Fruit fly (Drosophila melanogaster) whole organism, adult: Measurements from ENCODE around the gene CG15822.
A peak's percentile ranks its signal among the peaks of the same experiment; 100 is the strongest.

Experiments used
- CG11617 ChIP-seq: fragments of 200-800 bp; sonication (Bioruptor generic); optimal IDR thresholded peaks from 2 replicates; lab custom pipeline; 2017; ENCODE audit warnings: mild to moderate bottlenecking, missing biosample characterization, missing genetic modification reagents, missing genetic modification characterization
- CG12768 ChIP-seq: fragments of 200-800 bp; sonication (Bioruptor generic); optimal IDR thresholded peaks from 2 replicates; lab custom pipeline; 2017; ENCODE audit warnings: missing biosample characterization, missing genetic modification characterization, mild to moderate bottlenecking, moderate library complexity, missing genetic modification reagents
- CG14711 ChIP-seq: fragments of 200-800 bp; sonication (Bioruptor generic); optimal IDR thresholded peaks from 2 replicates; lab custom pipeline; 2018; ENCODE audit warnings: missing biosample characterization, mild to moderate bottlenecking, missing genetic modification characterization, moderate library complexity
- CG1620 ChIP-seq: fragments of 200-800 bp; sonication (Bioruptor generic); optimal IDR thresholded peaks from 2 replicates; lab custom pipeline; 2016; ENCODE audit warnings: missing biosample characterization, missing genetic modification characterization
- CG33017 ChIP-seq: fragments of 200-800 bp; sonication (Bioruptor generic); optimal IDR thresholded peaks from 2 replicates; lab custom pipeline; 2018; ENCODE audit warnings: missing biosample characterization, mild to moderate bottlenecking, missing genetic modification characterization, moderate library complexity
- CG5204 ChIP-seq: fragments of 200-800 bp; sonication (Bioruptor generic); optimal IDR thresholded peaks from 2 replicates; lab custom pipeline; 2016; ENCODE audit warnings: missing biosample characterization, missing genetic modification characterization
- CG7045 ChIP-seq: fragments of 200-800 bp; sonication (Bioruptor generic); optimal IDR thresholded peaks from 2 replicates; lab custom pipeline; 2017; ENCODE audit warnings: missing biosample characterization, mild to moderate bottlenecking, missing genetic modification characterization
- CG7101 ChIP-seq: fragments of 200-800 bp; sonication (Bioruptor generic); optimal IDR thresholded peaks from 2 replicates; lab custom pipeline; 2018; ENCODE audit warnings: missing biosample characterization, mild to moderate bottlenecking, missing genetic modification characterization, moderate library complexity
- Clk ChIP-seq: fragments of 200-800 bp; sonication (Bioruptor generic); optimal IDR thresholded peaks from 2 replicates; lab custom pipeline; 2017; ENCODE audit warnings: missing biosample characterization, missing genetic modification characterization
- Crg-1 ChIP-seq: fragments of 200-800 bp; sonication (Bioruptor generic); optimal IDR thresholded peaks from 2 replicates; lab custom pipeline; 2016; ENCODE audit warnings: missing biosample characterization, missing genetic modification characterization
- Hr96 ChIP-seq: fragments of 200-800 bp; sonication (Bioruptor generic); optimal IDR thresholded peaks from 2 replicates; lab custom pipeline; 2016; ENCODE audit warnings: missing biosample characterization, missing genetic modification characterization
- Mnt ChIP-seq: fragments of 200-800 bp; sonication (Bioruptor generic); optimal IDR thresholded peaks from 2 replicates; lab custom pipeline; 2016; ENCODE audit warnings: missing biosample characterization, mild to moderate bottlenecking, missing genetic modification characterization
- bab1 ChIP-seq: fragments of 200-800 bp; sonication (Bioruptor generic); optimal IDR thresholded peaks from 3 replicates; lab custom pipeline; 2019; ENCODE audit warnings: missing biosample characterization, mild to moderate bottlenecking, missing genetic modification characterization, moderate library complexity
- cic ChIP-seq: fragments of 200-800 bp; sonication (Bioruptor generic); optimal IDR thresholded peaks from 2 replicates; lab custom pipeline; 2017; ENCODE audit warnings: missing biosample characterization, mild to moderate bottlenecking, missing genetic modification characterization, moderate library complexity
- cnc ChIP-seq, 2 experiments: fragments of >200 bp; optimal IDR thresholded peaks; 2 replicates each; lab custom pipeline; 2017
- kay ChIP-seq: fragments of 200-800 bp; sonication (Bioruptor generic); peaks from one replicate; lab custom pipeline; 2016; ENCODE audit warnings: missing biosample characterization, missing genetic modification characterization, borderline replicate concordance
- ovo ChIP-seq: fragments of 200-800 bp; sonication (Bioruptor generic); optimal IDR thresholded peaks from 2 replicates; lab custom pipeline; 2016; ENCODE audit warnings: missing biosample characterization, missing genetic modification characterization
- pad ChIP-seq: fragments of 200-800 bp; sonication (Bioruptor generic); optimal IDR thresholded peaks from 3 replicates; lab custom pipeline; 2017; ENCODE audit warnings: missing biosample characterization, missing genetic modification characterization, mild to moderate bottlenecking, moderate library complexity, missing genetic modification reagents
- tj ChIP-seq: fragments of 200-800 bp; sonication (Bioruptor generic); optimal IDR thresholded peaks from 3 replicates; lab custom pipeline; 2017; ENCODE audit warnings: missing biosample characterization, mild to moderate bottlenecking, missing genetic modification characterization, moderate library complexity
- toe ChIP-seq: fragments of 200-800 bp; sonication (Bioruptor generic); optimal IDR thresholded peaks from 2 replicates; lab custom pipeline; 2016; ENCODE audit warnings: missing biosample characterization, missing genetic modification characterization

CG15822 gene

dm6 chr3L:2170885-2171526 lies 7.3 kb upstream of the CG15822 start, which contains the start of gene CG5704:
Gene CG5704, minus strand, starts transcription at chr3L:2170971.
- TF ChIP-seq CG14711, result no peak
- no peak for TF ChIP-seq Hr96 (GFP tag; lab: Kevin White, UChicago)
- peak; percentile 77 for TF ChIP-seq kay

dm6 chr3L:2168954-2169353 lies 5.3 kb upstream of the CG15822 start, which contains the start of gene CG15879:
Gene CG15879, minus strand, starts transcription at chr3L:2169108.
- TF ChIP-seq CG11617 (GFP tag; lab: Kevin White, UChicago), result no peak

- TF ChIP-seq cnc (optimal IDR thresholded peaks at IDR 0.05; lab: Kevin White, UChicago) (no peak), Hr96 (GFP tag; lab: Kevin White, UChicago) (no peak), CG7045 (GFP tag; lab: Kevin White, UChicago) (no peak), bab1 (GFP tag; lab: Kevin White, UChicago) (peak; percentile 10)
These were observed 3.1 kb upstream of the CG15822 start for dm6 chr3L:2166776-2167175.

- no peak for TF ChIP-seq CG5204 (GFP tag; lab: Kevin White, UChicago)
These were observed 1.1 kb upstream of the CG15822 start for dm6 chr3L:2164805-2165204.

dm6 chr3L:2164031-2164537 lies 421 bp upstream of the CG15822 start:
- TF ChIP-seq ovo (GFP tag; lab: Kevin White, UChicago) (no peak), CG11617 (GFP tag; lab: Kevin White, UChicago) (no peak), tj (no peak), CG1620 (no peak), cic (no peak), CG5204 (GFP tag; lab: Kevin White, UChicago) (no peak), bab1 (GFP tag; lab: Kevin White, UChicago) (no peak), Clk (GFP tag; lab: Kevin White, UChicago) (no peak), CG33017 (no peak), CG7045 (GFP tag; lab: Kevin White, UChicago) (no peak), pad (GFP tag; lab: Kevin White, UChicago) (no peak), Hr96 (GFP tag; lab: Kevin White, UChicago) (no peak), Mnt (GFP tag; lab: Kevin White, UChicago) (no peak), CG12768 (no peak), CG14711 (no peak), CG7101 (no peak), cnc (optimal IDR thresholded peaks at IDR 0.05; lab: Kevin White, UChicago) (no peak), kay (no peak), Crg-1 (GFP tag; lab: Kevin White, UChicago) (no peak)

- no peak for TF ChIP-seq Mnt (GFP tag; lab: Kevin White, UChicago)
- TF ChIP-seq cic, result no peak
- TF ChIP-seq bab1 (GFP tag; lab: Kevin White, UChicago), result no peak
- TF ChIP-seq CG12768, result no peak
These were observed 1.0 kb downstream of the CG15822 start for dm6 chr3L:2162623-2163022.

- TF ChIP-seq cnc (optimal IDR thresholded peaks at IDR 0.05; lab: Kevin White, UChicago) (no peak), CG33017 (no peak), Mnt (GFP tag; lab: Kevin White, UChicago) (no peak), CG11617 (GFP tag; lab: Kevin White, UChicago) (no peak), bab1 (GFP tag; lab: Kevin White, UChicago) (no peak), CG7101 (no peak), ovo (GFP tag; lab: Kevin White, UChicago) (no peak), Hr96 (GFP tag; lab: Kevin White, UChicago) (no peak), cic (no peak), Clk (GFP tag; lab: Kevin White, UChicago) (no peak), toe (no peak), CG7045 (GFP tag; lab: Kevin White, UChicago) (no peak)
These were observed 1.6 kb downstream of the CG15822 start for dm6 chr3L:2162019-2162418.

dm6 chr3L:2159817-2160216 lies 3.8 kb downstream of the CG15822 start:
- TF ChIP-seq CG11617 (GFP tag; lab: Kevin White, UChicago), result no peak
- TF ChIP-seq CG5204 (GFP tag; lab: Kevin White, UChicago), result no peak
- TF ChIP-seq bab1 (GFP tag; lab: Kevin White, UChicago), result no peak
- no peak for TF ChIP-seq Clk (GFP tag; lab: Kevin White, UChicago)
- TF ChIP-seq CG14711, result no peak
- TF ChIP-seq toe, result no peak
- no peak for TF ChIP-seq tj
- TF ChIP-seq CG12768, result no peak
- TF ChIP-seq cic, result no peak
- TF ChIP-seq pad (GFP tag; lab: Kevin White, UChicago), result no peak
- no peak for TF ChIP-seq Mnt (GFP tag; lab: Kevin White, UChicago)
- no peak for TF ChIP-seq CG7101
- TF ChIP-seq CG1620, result no peak
- TF ChIP-seq CG7045 (GFP tag; lab: Kevin White, UChicago), result no peak
- TF ChIP-seq ovo (GFP tag; lab: Kevin White, UChicago), result no peak
- no peak for TF ChIP-seq cnc (optimal IDR thresholded peaks at IDR 0.05; lab: Kevin White, UChicago)
- no peak for TF ChIP-seq kay
